Worm (Caenorhabditis elegans) whole organism, L2 larva: ENCODE results near the gene F56C3.4.

Source experiments
- aly-2 ChIP-seq: fragments of 150-350 bp; optimal IDR thresholded peaks from 2 replicates; lab custom pipeline; 2014; ENCODE audit warnings: missing biosample characterization, missing genetic modification characterization
- ama-1 ChIP-seq: fragments of 150-350 bp; optimal IDR thresholded peaks from 2 replicates; lab custom pipeline; 2018; ENCODE audit warnings: inconsistent platforms
- ceh-82 ChIP-seq: fragments of 150-350 bp; optimal IDR thresholded peaks from 2 replicates; lab custom pipeline; 2014; ENCODE audit warnings: missing biosample characterization, missing genetic modification characterization
- lin-13 ChIP-seq: fragments of 150-350 bp; optimal IDR thresholded peaks from 2 replicates; lab custom pipeline; 2014; ENCODE audit warnings: missing biosample characterization, missing genetic modification reagents, missing genetic modification characterization
- lsy-2 ChIP-seq, 2 experiments: fragments of 150-350 bp in 1 of 2; sonication (generic microtip) in 1 of 2; optimal IDR thresholded peaks; 2 replicates each; lab custom pipeline; 2014 to 2017; ENCODE audit warnings: missing biosample characterization in 2 of 2, missing genetic modification characterization in 2 of 2
- nhr-11 ChIP-seq: fragments of 150-350 bp; optimal IDR thresholded peaks from 2 replicates; lab custom pipeline; 2014; ENCODE audit warnings: missing biosample characterization, missing genetic modification characterization
- nhr-12 ChIP-seq: fragments of 150-350 bp; optimal IDR thresholded peaks from 2 replicates; lab custom pipeline; 2014; ENCODE audit warnings: missing biosample characterization, missing genetic modification characterization
- nhr-6 ChIP-seq: fragments of 150-350 bp; optimal IDR thresholded peaks from 2 replicates; lab custom pipeline; 2014; ENCODE audit warnings: missing biosample characterization, missing genetic modification characterization
- skn-1 ChIP-seq: sonication (generic microtip); optimal IDR thresholded peaks from 2 replicates; lab custom pipeline; 2017; ENCODE audit warnings: missing biosample characterization, missing genetic modification characterization
- snpc-4 ChIP-seq: fragments of 150-350 bp; optimal IDR thresholded peaks from 2 replicates; lab custom pipeline; 2014; ENCODE audit warnings: missing biosample characterization, missing genetic modification characterization
- unc-39 ChIP-seq: fragments of 150-350 bp; optimal IDR thresholded peaks from 2 replicates; lab custom pipeline; 2014; ENCODE audit warnings: missing biosample characterization, missing genetic modification characterization
- ztf-1 ChIP-seq: fragments of 200-800 bp; sonication (Bioruptor generic); conservative IDR thresholded peaks from 2 replicates; pipeline ENCODE4 v1.3.6; 2022; ENCODE audit warnings: missing genetic modification characterization, missing compliant biosample characterization
- ztf-11 ChIP-seq: sonication (generic microtip); optimal IDR thresholded peaks from 2 replicates; lab custom pipeline; 2017; ENCODE audit warnings: missing biosample characterization, missing genetic modification characterization
- ztf-4 ChIP-seq: fragments of 150-350 bp; optimal IDR thresholded peaks from 2 replicates; lab custom pipeline; 2014; ENCODE audit warnings: missing biosample characterization, missing genetic modification characterization

DNA sequence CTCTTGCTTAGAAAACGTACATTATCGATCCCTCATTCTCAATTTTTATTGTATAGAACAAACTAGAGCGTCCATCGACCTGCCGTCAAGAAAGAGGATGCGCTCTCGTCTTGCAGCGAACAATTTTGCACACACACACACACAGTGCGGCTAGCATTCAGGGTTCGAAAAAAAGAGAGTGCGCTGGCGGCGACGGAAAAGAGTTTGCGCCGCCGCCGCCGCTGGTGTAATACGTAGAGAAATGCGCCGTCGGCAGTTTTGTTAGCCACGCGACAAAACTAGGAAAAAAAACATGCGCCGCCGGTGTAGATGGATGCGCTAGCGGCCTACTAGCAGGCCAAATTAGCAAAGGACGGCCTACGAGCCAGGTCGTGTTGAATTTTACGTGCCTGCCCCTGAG, 23.0 kb upstream of the F56C3.4 start:
- no peak for TF ChIP-seq nhr-6
- TF ChIP-seq nhr-12: no peak
- TF ChIP-seq ceh-82 (tag; lab: Kevin White, UChicago): no peak
- no peak for TF ChIP-seq ztf-1 (GFP tag; lab: Robert Waterston, UW)
- no peak for TF ChIP-seq ama-1 (lab: Kevin White, UChicago)
- TF ChIP-seq aly-2 (tag; lab: Kevin White, UChicago): no peak
- TF ChIP-seq skn-1 (tag; lab: Kevin White, UChicago): no peak
- no peak for TF ChIP-seq nhr-11 (tag; lab: Kevin White, UChicago)
- no peak for TF ChIP-seq ztf-11 (tag; lab: Kevin White, UChicago)
- TF ChIP-seq lin-13 (GFP tag; lab: Kevin White, UChicago): no peak
- no peak for TF ChIP-seq lsy-2 (tag; optimal IDR thresholded peaks at IDR 0.05; lab: Kevin White, UChicago)
- no peak for TF ChIP-seq snpc-4 (tag; lab: Kevin White, UChicago)
- no peak for TF ChIP-seq ztf-4 (tag; lab: Kevin White, UChicago)
- TF ChIP-seq unc-39 (tag; lab: Kevin White, UChicago): no peak
